Fruit fly (Drosophila melanogaster): ENCODE data around the gene Argk2.
A peak's percentile ranks its signal among the peaks of the same experiment; 100 is the strongest.

The Argk2 gene

dm6 chr3L:9011485-9012389 is 35.5 kb upstream of the Argk2 start (continued):
- peak; percentile 72 for TF ChIP-seq btn (GFP tag; optimal IDR thresholded peaks at IDR 0.05)
- TF ChIP-seq tll (GFP tag; optimal IDR thresholded peaks at IDR 0.05) = peak in 1 of 2 experiments; percentile 16
- TF ChIP-seq CG3995 (GFP tag; optimal IDR thresholded peaks at IDR 0.05) = no peak
- TF ChIP-seq ato (GFP tag; IDR thresholded peaks at IDR 0.05; ENCODE audit: partially characterized antibody) = no peak
- TF ChIP-seq CG30020 (tag; optimal IDR thresholded peaks at IDR 0.05) = no peak
- TF ChIP-seq Eip74EF (GFP tag; optimal IDR thresholded peaks at IDR 0.05) = no peak
- peak; percentile 35; the same call in 1 of the 2 replicates for TF ChIP-seq danr (GFP tag; IDR thresholded peaks at IDR 0.05)
- peak; percentile 73 for TF ChIP-seq dmrt99B (tag; optimal IDR thresholded peaks at IDR 0.05)
- TF ChIP-seq CG31388 (GFP tag; optimal IDR thresholded peaks at IDR 0.05) = peak; percentile 47
- TF ChIP-seq slou (GFP tag; optimal IDR thresholded peaks at IDR 0.05) = peak; percentile 40
- peak; percentile 69 for TF ChIP-seq esg (GFP tag; conservative IDR thresholded peaks at IDR 0.05)
- no peak for TF ChIP-seq pros (GFP tag; optimal IDR thresholded peaks at IDR 0.05)
- no peak for TF ChIP-seq CG7987 (GFP tag; optimal IDR thresholded peaks at IDR 0.05)
- no peak for TF ChIP-seq zen2 (GFP tag; IDR thresholded peaks at IDR 0.05; ENCODE audit: partially characterized antibody)
- no peak for TF ChIP-seq sna (GFP tag; IDR thresholded peaks at IDR 0.05; ENCODE audit: partially characterized antibody)
- peak; percentile 84 for TF ChIP-seq sisA (GFP tag; IDR thresholded peaks at IDR 0.05)
- TF ChIP-seq cg (GFP tag; optimal IDR thresholded peaks at IDR 0.05) = no peak
- peak; percentile 81 for TF ChIP-seq CG1233 (GFP tag; optimal IDR thresholded peaks at IDR 0.05)
- peak; percentile 88 for TF ChIP-seq CG18262 (tag; optimal IDR thresholded peaks at IDR 0.05)
- peak; percentile 55; the same call in 1 of the 2 replicates for TF ChIP-seq CG6272 (GFP tag; IDR thresholded peaks at IDR 0.05)
- TF ChIP-seq CG8388 (GFP tag; optimal IDR thresholded peaks at IDR 0.05) = peak; percentile 78
- peak; percentile 87 for TF ChIP-seq CG16815 (GFP tag; optimal IDR thresholded peaks at IDR 0.05)
- TF ChIP-seq unpg (GFP tag; optimal IDR thresholded peaks at IDR 0.05) = peak; percentile 73
- TF ChIP-seq CG15696 (tag; optimal IDR thresholded peaks at IDR 0.05) = peak; percentile 97
- no peak for TF ChIP-seq fru (optimal IDR thresholded peaks at IDR 0.05)
- TF ChIP-seq CG33213 (GFP tag; optimal IDR thresholded peaks at IDR 0.05) = peak; percentile 73
- no peak for TF ChIP-seq CG31224 (GFP tag; IDR thresholded peaks at IDR 0.05)
- TF ChIP-seq lab (GFP tag; optimal IDR thresholded peaks at IDR 0.05) = peak; percentile 34
- TF ChIP-seq CG32532 (GFP tag; IDR thresholded peaks at IDR 0.05) = 0 out of 2 replicates have a peak, but pooled peaks have one; percentile 27
- no peak for TF ChIP-seq Hey (tag; optimal IDR thresholded peaks at IDR 0.05)
- TF ChIP-seq CG3163 (GFP tag; optimal IDR thresholded peaks at IDR 0.05) = peak; percentile 53
- TF ChIP-seq chn (GFP tag; optimal IDR thresholded peaks at IDR 0.05) = peak; percentile 70
- TF ChIP-seq CG4730 (GFP tag; IDR thresholded peaks at IDR 0.05) = peak; percentile 68
- TF ChIP-seq Sry-β (GFP tag; optimal IDR thresholded peaks at IDR 0.05) = peak; percentile 20
- no peak for TF ChIP-seq tna (GFP tag; IDR thresholded peaks at IDR 0.05; ENCODE audit: partially characterized antibody)
- no peak for TF ChIP-seq bbx (GFP tag; IDR thresholded peaks at IDR 0.05; ENCODE audit: partially characterized antibody)
- TF ChIP-seq bowl (GFP tag; IDR thresholded peaks at IDR 0.05) = peak; percentile 38; the same call in 1 of the 2 replicates
- TF ChIP-seq E2f2 (GFP tag; IDR thresholded peaks at IDR 0.05) = peak; percentile 48; the same call in 1 of the 2 replicates
- TF ChIP-seq C15 (GFP tag; IDR thresholded peaks at IDR 0.05) = no peak
- TF ChIP-seq gce (GFP tag; IDR thresholded peaks at IDR 0.05) = peak; percentile 61; the same call in 2 of the 3 replicates
- peak; percentile 80 for TF ChIP-seq pnt (GFP tag; optimal IDR thresholded peaks at IDR 0.05)
- peak; percentile 68 for TF ChIP-seq CG12219 (GFP tag; optimal IDR thresholded peaks at IDR 0.05)
- TF ChIP-seq CG4424 (GFP tag; optimal IDR thresholded peaks at IDR 0.05) = peak; percentile 84
- TF ChIP-seq CG12744 (GFP tag; optimal IDR thresholded peaks at IDR 0.05) = peak; percentile 12
- TF ChIP-seq Stat92E (GFP tag; optimal IDR thresholded peaks at IDR 0.05) = peak in 1 of 3 experiments; percentile 55
- TF ChIP-seq Chrac-16 (GFP tag; optimal IDR thresholded peaks at IDR 0.05) = peak; percentile 74
- TF ChIP-seq NK7.1 (GFP tag; optimal IDR thresholded peaks at IDR 0.05) = peak; percentile 41
